Fruit fly (Drosophila melanogaster) whole organism, embryonic: Measurements from ENCODE around the gene Spase12.

Experiments
- B-H2 ChIP-seq: fragments of 200-800 bp; sonication (Bioruptor generic); optimal IDR thresholded peaks from 2 replicates; lab custom pipeline; 2018; ENCODE audit warnings: missing biosample characterization, mild to moderate bottlenecking, missing genetic modification characterization
- CG10366 ChIP-seq: fragments of 200-800 bp; sonication (Bioruptor generic); IDR thresholded peaks from 2 replicates; pipeline ENCODE4 v1.3.6; 2022; ENCODE audit warnings: missing biosample characterization, missing genetic modification characterization
- CG11398 ChIP-seq: fragments of 200-800 bp; sonication (Bioruptor generic); optimal IDR thresholded peaks from 2 replicates; lab custom pipeline; 2016; ENCODE audit warnings: missing biosample characterization, missing genetic modification characterization
- CG12744 ChIP-seq: fragments of 200-800 bp; sonication (Bioruptor generic); optimal IDR thresholded peaks from 2 replicates; lab custom pipeline; 2016; ENCODE audit warnings: missing biosample characterization, missing genetic modification characterization
- CG13424 ChIP-seq: fragments of 200-800 bp; sonication (Bioruptor generic); optimal IDR thresholded peaks from 2 replicates; lab custom pipeline; 2019; ENCODE audit warnings: missing biosample characterization, mild to moderate bottlenecking, missing genetic modification characterization, moderate library complexity
- CG15011 ChIP-seq: fragments of 200-800 bp; sonication (Bioruptor generic); optimal IDR thresholded peaks from 3 replicates; lab custom pipeline; 2018; ENCODE audit warnings: missing biosample characterization, mild to moderate bottlenecking, missing genetic modification characterization
- CG17359 ChIP-seq: fragments of 200-800 bp; sonication (Bioruptor generic); optimal IDR thresholded peaks from 3 replicates; lab custom pipeline; 2018; ENCODE audit warnings: missing biosample characterization, mild to moderate bottlenecking, missing genetic modification characterization, moderate library complexity
- CG17385 ChIP-seq: fragments of 200-800 bp; sonication (Bioruptor generic); optimal IDR thresholded peaks from 3 replicates; lab custom pipeline; 2018; ENCODE audit warnings: missing biosample characterization, mild to moderate bottlenecking, missing genetic modification characterization
- CG31388 ChIP-seq: fragments of 200-800 bp; sonication (Bioruptor generic); optimal IDR thresholded peaks from 2 replicates; lab custom pipeline; 2016; ENCODE audit warnings: missing biosample characterization, missing genetic modification characterization
- CG31441 ChIP-seq: fragments of 200-800 bp; sonication (Bioruptor generic); IDR thresholded peaks from 2 replicates; pipeline ENCODE4 v1.3.6; 2022; ENCODE audit warnings: missing biosample characterization, missing genetic modification characterization
- CG34376 ChIP-seq: fragments of 200-800 bp; sonication (Bioruptor generic); optimal IDR thresholded peaks from 2 replicates; lab custom pipeline; 2018; ENCODE audit warnings: missing biosample characterization, mild to moderate bottlenecking, missing genetic modification characterization
- CG4328 ChIP-seq: fragments of 200-800 bp; sonication (Bioruptor generic); optimal IDR thresholded peaks from 3 replicates; lab custom pipeline; 2017; ENCODE audit warnings: missing biosample characterization, missing genetic modification reagents, missing genetic modification characterization
- CG4730 ChIP-seq: fragments of 200-800 bp; sonication (Bioruptor generic); IDR thresholded peaks from 2 replicates; pipeline ENCODE4 v1.3.6; 2022; ENCODE audit warnings: missing biosample characterization, missing genetic modification characterization
- CG4854 ChIP-seq: fragments of 200-800 bp; sonication (Bioruptor generic); optimal IDR thresholded peaks from 2 replicates; lab custom pipeline; 2016; ENCODE audit warnings: missing biosample characterization, missing genetic modification characterization, inconsistent platforms
- CG5180 ChIP-seq: fragments of 200-800 bp; sonication (Bioruptor generic); optimal IDR thresholded peaks from 3 replicates; lab custom pipeline; 2017; ENCODE audit warnings: missing biosample characterization, missing genetic modification characterization, mild to moderate bottlenecking, moderate library complexity, missing genetic modification reagents
- CG6654 ChIP-seq: fragments of 200-800 bp; sonication (Bioruptor generic); optimal IDR thresholded peaks from 2 replicates; lab custom pipeline; 2017; ENCODE audit warnings: missing biosample characterization, mild to moderate bottlenecking, missing genetic modification characterization
- CG7963 ChIP-seq: fragments of 200-800 bp; sonication (Bioruptor generic); IDR thresholded peaks from 3 replicates; pipeline ENCODE4 v1.3.6; 2022; ENCODE audit warnings: missing biosample characterization, missing genetic modification characterization; ENCODE audit not compliant: partially characterized antibody
- CG8290 ChIP-seq, 3 experiments: fragments of 200-800 bp; sonication (Bioruptor generic); optimal IDR thresholded peaks; 2 replicates each; lab custom pipeline; 2016 to 2019; ENCODE audit warnings: missing biosample characterization in 3 of 3, missing genetic modification characterization in 3 of 3, mild to moderate bottlenecking in 2 of 3, moderate library complexity in 1 of 3
- CG8944 ChIP-seq: fragments of 200-800 bp; sonication (Bioruptor generic); optimal IDR thresholded peaks from 3 replicates; lab custom pipeline; 2016; ENCODE audit warnings: missing biosample characterization, missing genetic modification characterization
- CkIIα-i1 ChIP-seq: fragments of 200-800 bp; sonication (Bioruptor generic); IDR thresholded peaks from 2 replicates; pipeline ENCODE4 v1.3.6; 2022; ENCODE audit warnings: missing biosample characterization, missing genetic modification characterization
- CoRest ChIP-seq: fragments of 200-800 bp; sonication (Bioruptor generic); optimal IDR thresholded peaks from 3 replicates; lab custom pipeline; 2018; ENCODE audit warnings: missing biosample characterization, mild to moderate bottlenecking, missing genetic modification characterization, moderate library complexity
- Doc2 ChIP-seq: fragments of 200-800 bp; sonication (Bioruptor generic); IDR thresholded peaks from 2 replicates; pipeline ENCODE4 v1.3.6; 2022; ENCODE audit warnings: missing biosample characterization, missing genetic modification characterization
- Dref ChIP-seq: fragments of 200-800 bp; sonication (Bioruptor generic); IDR thresholded peaks from 2 replicates; pipeline ENCODE4 v1.3.6; 2022; ENCODE audit warnings: missing biosample characterization, missing genetic modification characterization
- E2f2 ChIP-seq: fragments of 200-800 bp; sonication (Bioruptor generic); IDR thresholded peaks from 2 replicates; pipeline ENCODE4 v1.3.6; 2022; ENCODE audit warnings: missing biosample characterization, missing genetic modification characterization
- Eip74EF ChIP-seq, 2 experiments: fragments of 200-800 bp in 1 of 2; fragments of >200 bp in 1 of 2; sonication (Bioruptor generic) in 1 of 2; optimal IDR thresholded peaks; 2 replicates each; lab custom pipeline; 2017 to 2019; ENCODE audit warnings: missing biosample characterization in 2 of 2, missing genetic modification characterization in 2 of 2, mild to moderate bottlenecking in 1 of 2, moderate library complexity in 1 of 2
- Hr51 ChIP-seq, 2 experiments: fragments of 200-800 bp; sonication (Bioruptor generic); optimal IDR thresholded peaks; 2 replicates in 1 of 2; 3 replicates in 1 of 2; lab custom pipeline; 2016 to 2018; ENCODE audit warnings: missing biosample characterization in 2 of 2, missing genetic modification characterization in 2 of 2, mild to moderate bottlenecking in 1 of 2, moderate library complexity in 1 of 2
- Kr ChIP-seq: fragments of 200-800 bp; sonication (Bioruptor generic); optimal IDR thresholded peaks from 2 replicates; lab custom pipeline; 2017; ENCODE audit warnings: missing biosample characterization, mild to moderate bottlenecking, missing genetic modification characterization
- Ravus ChIP-seq: fragments of 200-800 bp; sonication (Bioruptor generic); IDR thresholded peaks from 2 replicates; pipeline ENCODE4 v1.3.6; 2022; ENCODE audit warnings: missing biosample characterization, missing genetic modification characterization
- Sin3A ChIP-seq: fragments of >200 bp; optimal IDR thresholded peaks from 2 replicates; lab custom pipeline; 2018
- Sox102F ChIP-seq: fragments of 200-800 bp; sonication (Bioruptor generic); optimal IDR thresholded peaks from 2 replicates; lab custom pipeline; 2018; ENCODE audit warnings: missing biosample characterization, mild to moderate bottlenecking, missing genetic modification characterization, moderate library complexity
- Spps ChIP-seq: fragments of 200-800 bp; sonication (Bioruptor generic); optimal IDR thresholded peaks from 2 replicates; lab custom pipeline; 2018; ENCODE audit warnings: missing biosample characterization, mild to moderate bottlenecking, missing genetic modification characterization
- Stat92E ChIP-seq, 3 experiments: fragments of >200 bp in 2 of 3; fragments of 200-800 bp in 1 of 3; sonication (Bioruptor generic) in 1 of 3; optimal IDR thresholded peaks; 2 replicates each; lab custom pipeline; 2017 to 2019; ENCODE audit warnings: missing biosample characterization in 3 of 3, missing genetic modification characterization in 3 of 3, mild to moderate bottlenecking in 1 of 3, moderate library complexity in 1 of 3
- Xbp1 ChIP-seq: fragments of 200-800 bp; sonication (Bioruptor generic); optimal IDR thresholded peaks from 3 replicates; lab custom pipeline; 2016; ENCODE audit warnings: missing biosample characterization, mild to moderate bottlenecking, missing genetic modification characterization
- Xrp1 ChIP-seq: fragments of 200-800 bp; sonication (Bioruptor generic); IDR thresholded peaks from 2 replicates; pipeline ENCODE4 v1.3.6; 2022; ENCODE audit warnings: missing biosample characterization, missing genetic modification characterization
- ato ChIP-seq: fragments of 200-800 bp; sonication (Bioruptor generic); IDR thresholded peaks from 2 replicates; pipeline ENCODE4 v1.3.6; 2022; ENCODE audit warnings: missing biosample characterization, missing genetic modification characterization; ENCODE audit not compliant: partially characterized antibody
- cad ChIP-seq: fragments of >200 bp; optimal IDR thresholded peaks from 2 replicates; lab custom pipeline; 2017; ENCODE audit warnings: missing biosample characterization, missing genetic modification characterization
- caup ChIP-seq: fragments of 200-800 bp; sonication (Bioruptor generic); optimal IDR thresholded peaks from 3 replicates; lab custom pipeline; 2017; ENCODE audit warnings: missing biosample characterization, mild to moderate bottlenecking, missing genetic modification characterization, moderate library complexity; ENCODE audit not compliant: severe bottlenecking
- chn ChIP-seq: fragments of 200-800 bp; sonication (Bioruptor generic); optimal IDR thresholded peaks from 2 replicates; lab custom pipeline; 2016; ENCODE audit warnings: missing biosample characterization, missing genetic modification characterization
- crol ChIP-seq: fragments of 200-800 bp; sonication (Bioruptor generic); IDR thresholded peaks from 2 replicates; pipeline ENCODE4 v1.3.6; 2022; ENCODE audit warnings: missing biosample characterization, missing genetic modification characterization
- dm ChIP-seq: fragments of 200-800 bp; sonication (Bioruptor generic); optimal IDR thresholded peaks from 3 replicates; lab custom pipeline; 2016; ENCODE audit warnings: missing biosample characterization, missing genetic modification characterization
- dysf ChIP-seq: fragments of 200-800 bp; sonication (Bioruptor generic); IDR thresholded peaks from 3 replicates; pipeline ENCODE4 v1.3.6; 2022; ENCODE audit warnings: missing biosample characterization, missing genetic modification characterization
- exex ChIP-seq: fragments of 200-800 bp; sonication (Bioruptor generic); optimal IDR thresholded peaks from 4 replicates; lab custom pipeline; 2018; ENCODE audit warnings: missing biosample characterization, mild to moderate bottlenecking, missing genetic modification characterization, moderate library complexity
- nau ChIP-seq: fragments of 200-800 bp; sonication (Bioruptor generic); optimal IDR thresholded peaks from 3 replicates; lab custom pipeline; 2017; ENCODE audit warnings: missing biosample characterization, mild to moderate bottlenecking, missing genetic modification characterization, missing genetic modification reagents
- org-1 ChIP-seq: fragments of 200-800 bp; sonication (Bioruptor generic); optimal IDR thresholded peaks from 2 replicates; lab custom pipeline; 2017; ENCODE audit warnings: missing biosample characterization, missing genetic modification characterization
- otp ChIP-seq: fragments of 200-800 bp; sonication (Bioruptor generic); IDR thresholded peaks from 3 replicates; pipeline ENCODE4, ENCODE4 v1.3.6; 2022; ENCODE audit warnings: missing biosample characterization, missing genetic modification characterization
- ranshi ChIP-seq: fragments of 200-800 bp; sonication (Bioruptor generic); IDR thresholded peaks from 2 replicates; pipeline ENCODE4 v1.3.6; 2022; ENCODE audit warnings: missing biosample characterization, missing genetic modification characterization
- sens ChIP-seq: fragments of 200-800 bp; sonication (Bioruptor generic); peaks from one replicate; lab custom pipeline; 2016; ENCODE audit warnings: missing biosample characterization, missing genetic modification characterization
- ssp ChIP-seq: fragments of 200-800 bp; sonication (Bioruptor generic); IDR thresholded peaks from 2 replicates; pipeline ENCODE4 v1.3.6; 2022; ENCODE audit warnings: missing biosample characterization, missing genetic modification characterization
- tap ChIP-seq: fragments of 200-800 bp; optimal IDR thresholded peaks from 3 replicates; lab custom pipeline; 2019; ENCODE audit warnings: missing biosample characterization, mild to moderate bottlenecking, missing genetic modification characterization, moderate library complexity
- wdn ChIP-seq: fragments of 200-800 bp; sonication (Bioruptor generic); IDR thresholded peaks from 2 replicates; pipeline ENCODE4 v1.3.6; 2022; ENCODE audit warnings: missing biosample characterization, missing genetic modification characterization

Gene Spase12

DNA sequence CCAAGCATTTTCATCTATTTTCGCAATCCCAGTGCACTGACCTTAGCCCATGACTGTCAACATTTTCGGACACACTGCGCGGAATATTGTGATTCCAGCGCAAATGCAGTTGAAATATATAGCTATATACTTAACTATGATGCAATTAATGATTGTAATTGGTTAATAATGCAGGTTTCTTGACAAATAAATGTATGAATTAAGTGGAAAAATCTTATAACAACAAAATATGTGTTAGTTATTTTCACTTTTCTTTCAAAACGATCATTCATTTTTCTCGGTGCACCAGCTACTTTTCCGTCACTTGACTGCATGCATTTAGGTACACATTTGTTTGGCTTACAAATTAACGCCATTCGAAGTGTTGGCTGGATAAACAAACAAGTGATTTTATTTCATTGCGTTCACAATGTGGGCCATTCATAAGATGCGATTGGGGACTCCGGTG, 32.2 kb downstream of the Spase12 start (continued):
- TF ChIP-seq CG31441 (GFP tag; lab: Robert Waterston, UW) (peak; percentile 75), B-H2 (GFP tag; lab: Kevin White, UChicago) (no peak), cad (GFP tag; lab: Kevin White, UChicago) (no peak), CG12744 (GFP tag; lab: Kevin White, UChicago) (peak; percentile 30), CG10366 (GFP tag; lab: Robert Waterston, UW) (no peak), CG15011 (GFP tag; lab: Kevin White, UChicago) (peak; percentile 32), CG17385 (GFP tag; lab: Kevin White, UChicago) (peak; percentile 8), CG4730 (GFP tag; lab: Robert Waterston, UW) (no peak), crol (GFP tag; lab: Robert Waterston, UW) (no peak), exex (no peak), Stat92E (GFP tag; optimal IDR thresholded peaks at IDR 0.05; lab: Kevin White, UChicago) (no peak), CG4854 (peak; percentile 37), Sin3A (lab: Kevin White, UChicago) (no peak), Dref (no peak), CG4328 (GFP tag; lab: Kevin White, UChicago) (no peak), Xrp1 (GFP tag; lab: Robert Waterston, UW) (peak; percentile 57; the same call in 1 of the 2 replicates), CoRest (tag; lab: Kevin White, UChicago) (peak; percentile 40), ato (GFP tag; lab: Robert Waterston, UW) (no peak), CG7963 (GFP tag; lab: Robert Waterston, UW) (no peak), Spps (peak; percentile 6), E2f2 (GFP tag; lab: Robert Waterston, UW) (no peak), otp (GFP tag; lab: Robert Waterston, UW) (0 out of 3 replicates have a peak, but pooled peaks have one; percentile 35), org-1 (GFP tag; lab: Kevin White, UChicago) (peak; percentile 44), wdn (no peak), CG11398 (GFP tag; lab: Kevin White, UChicago) (no peak), Kr (GFP tag; lab: Kevin White, UChicago) (peak; percentile 39), CG13424 (tag; lab: Kevin White, UChicago) (peak; percentile 54), CG5180 (GFP tag; lab: Kevin White, UChicago) (peak; percentile 18), dysf (GFP tag; lab: Robert Waterston, UW) (0 out of 3 replicates have a peak, but pooled peaks have one; percentile 26), dm (peak; percentile 30), Eip74EF (GFP tag; optimal IDR thresholded peaks at IDR 0.05; lab: Kevin White, UChicago) (peak in 1 of 2 experiments; percentile 9), Ravus (GFP tag; lab: Robert Waterston, UW) (no peak), CG8290 (GFP tag; optimal IDR thresholded peaks at IDR 0.05; lab: Kevin White, UChicago) (no peak), CG8290 (tag; optimal IDR thresholded peaks at IDR 0.05; lab: Kevin White, UChicago) (no peak), CG6654 (GFP tag; lab: Kevin White, UChicago) (no peak), Doc2 (GFP tag; lab: Robert Waterston, UW) (no peak), ranshi (GFP tag; lab: Robert Waterston, UW) (no peak), CG8944 (GFP tag; lab: Kevin White, UChicago) (no peak), tap (tag; lab: Kevin White, UChicago) (peak; percentile 22), CkIIα-i1 (no peak), CG17359 (tag; lab: Kevin White, UChicago) (peak; percentile 55), nau (peak; percentile 49), Sox102F (GFP tag; lab: Kevin White, UChicago) (peak; percentile 75), Xbp1 (GFP tag; lab: Kevin White, UChicago) (peak; percentile 64), chn (peak; percentile 43), sens (GFP tag; lab: Kevin White, UChicago) (peak; percentile 94), CG34376 (GFP tag; lab: Kevin White, UChicago) (no peak), CG31388 (GFP tag; lab: Kevin White, UChicago) (no peak), caup (GFP tag; lab: Kevin White, UChicago) (no peak), ssp (GFP tag; lab: Robert Waterston, UW) (peak; percentile 16; the same call in 1 of the 2 replicates), Hr51 (GFP tag; optimal IDR thresholded peaks at IDR 0.05; lab: Kevin White, UChicago) (peak; percentile 40 to 68)
